Worm (Caenorhabditis elegans) whole organism, midembryonic: Measurements from ENCODE around the gene srh-89.

Experiments used
- cog-1 ChIP-seq: sonication (generic microtip); optimal IDR thresholded peaks from 2 replicates; lab custom pipeline; 2016; ENCODE audit warnings: missing genetic modification characterization, missing compliant biosample characterization
- flt-1 ChIP-seq: fragments of 200-800 bp; sonication (Bioruptor generic); IDR thresholded peaks from 2 replicates; pipeline ENCODE4 v1.3.6; 2022; ENCODE audit warnings: missing genetic modification characterization, missing compliant biosample characterization
- ref-1 ChIP-seq: fragments of 200-800 bp; sonication (Bioruptor generic); conservative IDR thresholded peaks from 2 replicates; pipeline ENCODE4 v1.3.6; 2022; ENCODE audit warnings: missing genetic modification reagents, missing genetic modification characterization, missing compliant biosample characterization
- ztf-29 ChIP-seq: fragments of 200-800 bp; sonication (Bioruptor generic); IDR thresholded peaks from 2 replicates; pipeline ENCODE4 v1.3.6; 2022; ENCODE audit warnings: missing genetic modification reagents, missing genetic modification characterization, missing compliant biosample characterization

ce11 chrV:7497440-7497839, 32.8 kb upstream of the srh-89 start, which contains the start of gene srh-79:
- TF ChIP-seq ref-1 (GFP tag; lab: Robert Waterston, UW), result no peak
- no peak for TF ChIP-seq cog-1 (tag; lab: Kevin White, UChicago)
- TF ChIP-seq flt-1 (GFP tag; lab: Robert Waterston, UW), result no peak
- no peak for TF ChIP-seq ztf-29 (GFP tag; lab: Robert Waterston, UW)
